Worm (Caenorhabditis elegans) whole organism, L1 larva: ENCODE measurements around the gene cest-10.

ENCODE experiments used
- F16B12.6 ChIP-seq: fragments of 150-350 bp; optimal IDR thresholded peaks from 2 replicates; lab custom pipeline; 2014; ENCODE audit warnings: missing biosample characterization, missing genetic modification characterization
- Y116A8C.19 ChIP-seq: sonication (generic microtip); optimal IDR thresholded peaks from 2 replicates; lab custom pipeline; 2016; ENCODE audit warnings: missing compliant biosample characterization, missing genetic modification characterization, borderline replicate concordance
- alr-1 ChIP-seq: fragments of 200-800 bp; sonication (Bioruptor generic); optimal IDR thresholded peaks from 2 replicates; lab custom pipeline; 2018; ENCODE audit warnings: borderline replicate concordance, mild to moderate bottlenecking, missing genetic modification characterization, missing compliant biosample characterization
- ceh-8 ChIP-seq: fragments of 200-800 bp; sonication (Bioruptor generic); optimal IDR thresholded peaks from 2 replicates; lab custom pipeline; 2018; ENCODE audit warnings: mild to moderate bottlenecking, missing genetic modification characterization, moderate library complexity, missing compliant biosample characterization
- ceh-82 ChIP-seq, 3 experiments: fragments of 150-350 bp in 1 of 3; sonication (generic microtip) in 2 of 3; optimal IDR thresholded peaks; 2 replicates each; lab custom pipeline; 2014 to 2017; ENCODE audit warnings: missing biosample characterization in 3 of 3, missing genetic modification characterization in 3 of 3
- dpl-1 ChIP-seq, 3 experiments: fragments of 150-350 bp in 2 of 3; sonication (generic microtip) in 1 of 3; optimal IDR thresholded peaks; 2 replicates each; lab custom pipeline; 2014 to 2017; ENCODE audit warnings: missing biosample characterization in 3 of 3, missing genetic modification characterization in 3 of 3, missing genetic modification reagents in 3 of 3
- dsc-1 ChIP-seq: sonication (generic microtip); optimal IDR thresholded peaks from 2 replicates; lab custom pipeline; 2016; ENCODE audit warnings: mild to moderate bottlenecking, missing genetic modification characterization, missing compliant biosample characterization
- efl-1 ChIP-seq, 4 experiments: fragments of 150-350 bp; optimal IDR thresholded peaks in 3 of 4; peaks in 1 of 4; 1 replicate in 1 of 4; 2 replicates in 3 of 4; lab custom pipeline; 2014; ENCODE audit warnings: missing biosample characterization in 2 of 4, missing genetic modification characterization in 2 of 4, missing genetic modification reagents in 2 of 4
- efl-3 ChIP-seq: fragments of 200-800 bp; sonication (Bioruptor generic); optimal IDR thresholded peaks from 2 replicates; lab custom pipeline; 2018; ENCODE audit warnings: mild to moderate bottlenecking, missing genetic modification characterization, missing compliant biosample characterization
- egl-13 ChIP-seq: sonication (generic microtip); optimal IDR thresholded peaks from 2 replicates; lab custom pipeline; 2016; ENCODE audit warnings: missing genotype, missing genetic modification reagents, missing genetic modification characterization, missing compliant biosample characterization
- egl-27 ChIP-seq, 2 experiments: fragments of 150-350 bp in 1 of 2; sonication (generic microtip); optimal IDR thresholded peaks; 3 replicates each; lab custom pipeline; 2017 to 2018; ENCODE audit warnings: missing biosample characterization in 2 of 2, missing genetic modification characterization in 2 of 2, missing genetic modification reagents in 2 of 2
- elt-2 ChIP-seq: sonication (generic microtip); optimal IDR thresholded peaks from 2 replicates; lab custom pipeline; 2016; ENCODE audit warnings: missing genetic modification characterization, mild to moderate bottlenecking, inconsistent platforms, missing compliant biosample characterization, missing genetic modification reagents
- elt-3 ChIP-seq, 6 experiments: fragments of 150-350 bp in 1 of 6; sonication (generic microtip); optimal IDR thresholded peaks; 2 replicates each; lab custom pipeline; 2017 to 2018; ENCODE audit warnings: missing biosample characterization in 6 of 6, missing genetic modification characterization in 6 of 6, inconsistent platforms in 1 of 6
- ets-5 ChIP-seq: fragments of 200-800 bp; sonication (Bioruptor generic); IDR thresholded peaks from 2 replicates; pipeline ENCODE4 v1.3.6; 2022; ENCODE audit warnings: missing genetic modification characterization, missing compliant biosample characterization
- fkh-8 ChIP-seq: sonication (generic microtip); optimal IDR thresholded peaks from 2 replicates; lab custom pipeline; 2016; ENCODE audit warnings: mild to moderate bottlenecking, missing genetic modification characterization, missing compliant biosample characterization
- fos-1 ChIP-seq: fragments of 150-350 bp; optimal IDR thresholded peaks from 2 replicates; lab custom pipeline; 2014; ENCODE audit warnings: missing biosample characterization, missing genetic modification characterization
- grh-1 ChIP-seq: fragments of 200-800 bp; sonication (Bioruptor generic); IDR thresholded peaks from 2 replicates; pipeline ENCODE4 v1.3.6; 2022; ENCODE audit warnings: missing genetic modification reagents, missing genetic modification characterization, missing compliant biosample characterization
- hlh-4 ChIP-seq: sonication (generic microtip); optimal IDR thresholded peaks from 2 replicates; lab custom pipeline; 2016; ENCODE audit warnings: mild to moderate bottlenecking, missing genetic modification characterization, missing compliant biosample characterization
- hpl-2 ChIP-seq: fragments of 150-350 bp; optimal IDR thresholded peaks from 2 replicates; lab custom pipeline; 2014; ENCODE audit warnings: missing biosample characterization, missing genetic modification reagents, missing genetic modification characterization
- irx-1 ChIP-seq: sonication (generic microtip); optimal IDR thresholded peaks from 2 replicates; lab custom pipeline; 2016; ENCODE audit warnings: missing genetic modification characterization, missing compliant biosample characterization
- isw-1 ChIP-seq: fragments of 200-800 bp; sonication (Bioruptor generic); IDR thresholded peaks from 2 replicates; pipeline ENCODE4 v1.3.6; 2022; ENCODE audit warnings: missing genetic modification characterization, missing compliant biosample characterization
- lin-35 ChIP-seq, 2 experiments: fragments of 150-350 bp; optimal IDR thresholded peaks; 2 replicates each; lab custom pipeline; 2014; ENCODE audit warnings: missing biosample characterization in 2 of 2, missing genetic modification characterization in 2 of 2, missing genetic modification reagents in 2 of 2
- lir-3 ChIP-seq: sonication (generic microtip); optimal IDR thresholded peaks from 2 replicates; lab custom pipeline; 2016; ENCODE audit warnings: mild to moderate bottlenecking, missing genetic modification characterization, moderate library complexity, missing compliant biosample characterization; ENCODE audit not compliant: poor library complexity
- lsy-2 ChIP-seq, 2 experiments: fragments of 150-350 bp; optimal IDR thresholded peaks; 2 replicates each; lab custom pipeline; 2014; ENCODE audit warnings: missing biosample characterization in 2 of 2, missing genetic modification characterization in 2 of 2
- mdl-1 ChIP-seq, 2 experiments: fragments of 150-350 bp; optimal IDR thresholded peaks; 2 replicates each; lab custom pipeline; 2014 to 2017; ENCODE audit warnings: missing biosample characterization in 2 of 2, missing genetic modification characterization in 2 of 2, inconsistent platforms in 1 of 2
- mef-2 ChIP-seq: fragments of 150-350 bp; optimal IDR thresholded peaks from 2 replicates; lab custom pipeline; 2014; ENCODE audit warnings: missing biosample characterization, missing genetic modification characterization
- mep-1 ChIP-seq: fragments of 150-350 bp; optimal IDR thresholded peaks from 2 replicates; lab custom pipeline; 2014; ENCODE audit warnings: missing biosample characterization, missing genetic modification characterization
- nhr-19 ChIP-seq: fragments of 200-800 bp; sonication (Bioruptor generic); conservative IDR thresholded peaks from 2 replicates; pipeline ENCODE4 v1.3.6; 2022; ENCODE audit warnings: missing genetic modification characterization, missing compliant biosample characterization
- nhr-20 ChIP-seq: sonication (generic microtip); optimal IDR thresholded peaks from 2 replicates; lab custom pipeline; 2016; ENCODE audit warnings: mild to moderate bottlenecking, missing genetic modification characterization, missing compliant biosample characterization
- nhr-237 ChIP-seq: fragments of 150-350 bp; optimal IDR thresholded peaks from 2 replicates; lab custom pipeline; 2014; ENCODE audit warnings: missing biosample characterization, missing genetic modification characterization
- nhr-47 ChIP-seq: sonication (generic microtip); optimal IDR thresholded peaks from 2 replicates; lab custom pipeline; 2016; ENCODE audit warnings: mild to moderate bottlenecking, missing genetic modification characterization, moderate library complexity, missing compliant biosample characterization
- nhr-71 ChIP-seq: sonication (generic microtip); optimal IDR thresholded peaks from 2 replicates; lab custom pipeline; 2016; ENCODE audit warnings: mild to moderate bottlenecking, missing genetic modification characterization, moderate library complexity, missing compliant biosample characterization
- nhr-76 ChIP-seq: sonication (generic microtip); optimal IDR thresholded peaks from 2 replicates; lab custom pipeline; 2017; ENCODE audit warnings: missing biosample characterization, missing genetic modification characterization
- nhr-84 ChIP-seq: sonication (generic microtip); optimal IDR thresholded peaks from 2 replicates; lab custom pipeline; 2017; ENCODE audit warnings: missing biosample characterization, missing genetic modification characterization
- nhr-85 ChIP-seq: sonication (generic microtip); peaks from one replicate; lab custom pipeline; 2016; ENCODE audit warnings: missing genetic modification characterization, inconsistent platforms, missing compliant biosample characterization
- pqm-1 ChIP-seq: sonication (generic microtip); optimal IDR thresholded peaks from 3 replicates; lab custom pipeline; 2017; ENCODE audit warnings: missing biosample characterization, missing genetic modification characterization
- rnt-1 ChIP-seq: sonication (generic microtip); optimal IDR thresholded peaks from 2 replicates; lab custom pipeline; 2016; ENCODE audit warnings: mild to moderate bottlenecking, missing genetic modification characterization, moderate library complexity, missing compliant biosample characterization
- skn-1 ChIP-seq: fragments of 150-350 bp; optimal IDR thresholded peaks from 2 replicates; lab custom pipeline; 2014; ENCODE audit warnings: missing biosample characterization, missing genetic modification characterization
- snpc-4 ChIP-seq: fragments of 150-350 bp; optimal IDR thresholded peaks from 2 replicates; lab custom pipeline; 2014; ENCODE audit warnings: missing biosample characterization, missing genetic modification characterization
- snu-23 ChIP-seq: sonication (generic microtip); optimal IDR thresholded peaks from 2 replicates; lab custom pipeline; 2016; ENCODE audit warnings: missing genetic modification characterization, missing compliant biosample characterization
- tbx-2 ChIP-seq: sonication (generic microtip); optimal IDR thresholded peaks from 2 replicates; lab custom pipeline; 2016; ENCODE audit warnings: missing genetic modification characterization, missing compliant biosample characterization
- tlp-1 ChIP-seq: fragments of 150-350 bp; optimal IDR thresholded peaks from 2 replicates; lab custom pipeline; 2014; ENCODE audit warnings: missing biosample characterization, missing genetic modification characterization
- unc-130 ChIP-seq: fragments of 150-350 bp; optimal IDR thresholded peaks from 2 replicates; lab custom pipeline; 2017; ENCODE audit warnings: missing biosample characterization, missing genetic modification characterization, inconsistent platforms
- unc-30 ChIP-seq: sonication (generic microtip); optimal IDR thresholded peaks from 2 replicates; lab custom pipeline; 2017; ENCODE audit warnings: missing biosample characterization, missing genetic modification characterization
- unc-98 ChIP-seq: fragments of 200-800 bp; sonication (Bioruptor generic); IDR thresholded peaks from 2 replicates; pipeline ENCODE4 v1.3.6; 2022; ENCODE audit warnings: missing genetic modification characterization, missing compliant biosample characterization
- vab-15 ChIP-seq: sonication (generic microtip); optimal IDR thresholded peaks from 2 replicates; lab custom pipeline; 2017; ENCODE audit warnings: missing genotype, mild to moderate bottlenecking, missing genetic modification characterization, missing compliant biosample characterization
- zag-1 ChIP-seq: fragments of 150-350 bp; optimal IDR thresholded peaks from 2 replicates; lab custom pipeline; 2014; ENCODE audit warnings: missing biosample characterization, missing genetic modification characterization
- zip-4 ChIP-seq: fragments of 200-800 bp; sonication (Bioruptor generic); optimal IDR thresholded peaks from 2 replicates; lab custom pipeline; 2018; ENCODE audit warnings: mild to moderate bottlenecking, missing genetic modification characterization, moderate library complexity, missing compliant biosample characterization
- ztf-11 ChIP-seq, 2 experiments: sonication (generic microtip); optimal IDR thresholded peaks; 2 replicates each; lab custom pipeline; 2016 to 2017; ENCODE audit warnings: missing genetic modification characterization in 2 of 2, missing biosample characterization in 1 of 2, missing compliant biosample characterization in 1 of 2
- ztf-4 ChIP-seq: fragments of 150-350 bp; optimal IDR thresholded peaks from 2 replicates; lab custom pipeline; 2014; ENCODE audit warnings: missing biosample characterization, missing genetic modification characterization

cest-10 gene

ce11 chrIV:7166553-7166952, 13.8 kb upstream of the cest-10 start, which contains the start of gene C42D4.18 (continued):
- no peak for TF ChIP-seq tlp-1 (tag; lab: Kevin White, UChicago)
- TF ChIP-seq nhr-85 (tag; lab: Kevin White, UChicago): peak; percentile 44
- TF ChIP-seq nhr-76 (tag; lab: Kevin White, UChicago): no peak
- TF ChIP-seq ztf-11 (tag; optimal IDR thresholded peaks at IDR 0.05; lab: Kevin White, UChicago): no peak
- TF ChIP-seq fos-1 (tag; lab: Kevin White, UChicago): no peak
- TF ChIP-seq vab-15 (tag; lab: Kevin White, UChicago): no peak
- TF ChIP-seq fkh-8 (tag; lab: Kevin White, UChicago): peak; percentile 37
- no peak for TF ChIP-seq hlh-4
- no peak for TF ChIP-seq nhr-84 (tag; lab: Kevin White, UChicago)
- peak; percentile 16 for TF ChIP-seq F16B12.6 (tag; lab: Kevin White, UChicago)
- TF ChIP-seq hpl-2: no peak
- no peak for TF ChIP-seq zip-4
- TF ChIP-seq ets-5: no peak
- TF ChIP-seq ceh-82 (tag; optimal IDR thresholded peaks at IDR 0.05; lab: Kevin White, UChicago): peak in 1 of 3 experiments; percentile 31
- TF ChIP-seq elt-2: no peak
- TF ChIP-seq dpl-1 (GFP tag; optimal IDR thresholded peaks at IDR 0.05; lab: Kevin White, UChicago): peak; percentile 8 to 27 (median 13)
- TF ChIP-seq tbx-2: no peak
- no peak for TF ChIP-seq pqm-1 (tag; lab: Kevin White, UChicago)
- no peak for TF ChIP-seq egl-13 (tag; lab: Kevin White, UChicago)
- no peak for TF ChIP-seq ceh-8 (GFP tag; lab: Kevin White, UChicago)
- TF ChIP-seq elt-3 (tag; optimal IDR thresholded peaks at IDR 0.05; lab: Kevin White, UChicago): no peak
- no peak for TF ChIP-seq unc-130 (tag; lab: Kevin White, UChicago)
- no peak for TF ChIP-seq unc-30 (tag; lab: Kevin White, UChicago)
- no peak for TF ChIP-seq irx-1
- TF ChIP-seq snpc-4 (tag; lab: Kevin White, UChicago): no peak
- peak; percentile 24 for TF ChIP-seq isw-1 (GFP tag; lab: Robert Waterston, UW)
- TF ChIP-seq grh-1 (GFP tag; lab: Robert Waterston, UW): no peak
- TF ChIP-seq alr-1 (tag; lab: Kevin White, UChicago): no peak
- no peak for TF ChIP-seq Y116A8C.19 (tag; lab: Kevin White, UChicago)
- no peak for TF ChIP-seq skn-1 (tag; lab: Kevin White, UChicago)
- no peak for TF ChIP-seq lin-35 (GFP tag; optimal IDR thresholded peaks at IDR 0.05; lab: Kevin White, UChicago)
- no peak for TF ChIP-seq nhr-19
- no peak for TF ChIP-seq egl-27 (tag; optimal IDR thresholded peaks at IDR 0.05; lab: Kevin White, UChicago)
- no peak for TF ChIP-seq nhr-237 (tag; lab: Kevin White, UChicago)
- TF ChIP-seq unc-98 (GFP tag; lab: Robert Waterston, UW): no peak
- TF ChIP-seq nhr-20 (tag; lab: Kevin White, UChicago): no peak
- TF ChIP-seq nhr-71 (tag; lab: Kevin White, UChicago): peak; percentile 57
- peak; percentile 50 for TF ChIP-seq snu-23 (GFP tag; lab: Kevin White, UChicago)
- no peak for TF ChIP-seq mef-2 (tag; lab: Kevin White, UChicago)
- TF ChIP-seq lir-3 (tag; lab: Kevin White, UChicago): peak; percentile 7
- TF ChIP-seq, all 84 proteins: peak for 17

- TF ChIP-seq fkh-8 (tag; lab: Kevin White, UChicago) (peak; percentile 6), ztf-4 (tag; lab: Kevin White, UChicago) (no peak), snu-23 (GFP tag; lab: Kevin White, UChicago) (no peak), mdl-1 (tag; optimal IDR thresholded peaks at IDR 0.05; lab: Kevin White, UChicago) (peak in 1 of 2 experiments; percentile 47), F16B12.6 (tag; lab: Kevin White, UChicago) (peak; percentile 82), efl-1 (optimal IDR thresholded peaks at IDR 0.05; lab: Kevin White, UChicago) (peak; percentile 7 to 50), efl-1 (GFP tag; optimal IDR thresholded peaks at IDR 0.05 in 1 of 2; lab: Kevin White, UChicago) (peak; percentile 64 to 92), snpc-4 (tag; lab: Kevin White, UChicago) (peak; percentile 9), rnt-1 (tag; lab: Kevin White, UChicago) (peak; percentile 1), nhr-47 (tag; lab: Kevin White, UChicago) (peak; percentile 5), dpl-1 (GFP tag; optimal IDR thresholded peaks at IDR 0.05; lab: Kevin White, UChicago) (peak; percentile 26 to 70 (median 27)), nhr-85 (tag; lab: Kevin White, UChicago) (peak; percentile 55), mep-1 (tag; lab: Kevin White, UChicago) (peak; percentile 79), lsy-2 (tag; optimal IDR thresholded peaks at IDR 0.05; lab: Kevin White, UChicago) (peak in 1 of 2 experiments; percentile 20), zag-1 (no peak), skn-1 (tag; lab: Kevin White, UChicago) (peak; percentile 13), efl-3 (GFP tag; lab: Kevin White, UChicago) (no peak), unc-30 (tag; lab: Kevin White, UChicago) (no peak), dsc-1 (tag; lab: Kevin White, UChicago) (peak; percentile 32)
Observed at ce11 chrIV:7167983-7168760, 12.2 kb upstream of the cest-10 start, which contains the start of gene skr-16. TSS of gene skr-16 (plus strand) at chrIV:7168710.
